Fruit fly (Drosophila melanogaster): Measurements from ENCODE around the gene bou.
A peak's percentile ranks its signal among the peaks of the same experiment; 100 is the strongest.

Gene bou

DNA sequence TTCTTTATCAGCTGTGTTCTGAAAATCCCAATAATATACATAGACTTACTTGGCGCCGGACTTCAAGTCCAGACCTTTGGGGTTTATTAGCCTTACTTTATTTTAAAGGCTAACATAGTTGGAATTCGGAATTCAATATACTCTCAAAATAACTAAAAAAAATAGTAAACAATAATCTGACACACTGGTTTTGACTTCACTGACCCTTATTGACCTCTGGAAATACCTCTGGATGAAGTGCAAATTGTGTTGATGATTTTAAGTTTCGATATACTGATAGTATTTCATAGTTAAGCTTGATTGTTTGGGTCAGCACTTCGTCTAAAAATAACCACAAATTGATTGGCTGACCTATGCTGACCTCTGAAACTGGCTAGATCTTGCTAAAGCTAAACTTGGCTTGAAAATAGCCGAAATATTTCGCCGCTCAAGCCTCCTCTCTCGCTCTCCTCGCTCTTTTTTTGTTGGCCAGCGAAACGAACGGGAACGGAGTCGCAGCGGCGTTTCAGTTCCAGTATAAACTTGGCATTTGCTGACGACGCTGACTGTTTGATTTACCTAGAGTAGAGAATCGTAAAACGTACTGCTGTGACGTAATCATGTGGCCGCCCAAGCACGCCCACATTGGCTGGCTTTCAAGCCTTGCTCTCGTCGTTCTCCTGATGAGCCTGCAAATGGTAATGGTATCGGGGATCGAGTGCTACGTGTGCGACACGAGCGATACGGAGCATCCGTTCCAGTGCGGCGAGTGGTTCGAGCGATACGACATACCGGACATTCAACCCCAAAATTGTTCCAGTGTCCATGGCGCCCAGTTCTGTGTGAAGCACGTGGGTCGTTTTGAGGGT is at the start of gene bou (continued):
- TF ChIP-seq CG1602 (GFP tag; optimal IDR thresholded peaks at IDR 0.05) (no peak), Bdp1 (GFP tag; optimal IDR thresholded peaks at IDR 0.05) (no peak), CG7928 (GFP tag; optimal IDR thresholded peaks at IDR 0.05) (no peak), CG34224 (GFP tag; IDR thresholded peaks at IDR 0.05; ENCODE audit: partially characterized antibody) (no peak), dan (GFP tag; IDR thresholded peaks at IDR 0.05) (no peak), CkIIα-i1 (GFP tag; IDR thresholded peaks at IDR 0.05) (no peak), Pdp1 (GFP tag; optimal IDR thresholded peaks at IDR 0.05) (peak in 1 of 2 experiments; percentile 72), ara (GFP tag; IDR thresholded peaks at IDR 0.05) (0 out of 2 replicates have a peak, but pooled peaks have one; percentile 27), CG31441 (GFP tag; IDR thresholded peaks at IDR 0.05) (no peak), bab2 (GFP tag; optimal IDR thresholded peaks at IDR 0.05) (no peak), prd (optimal IDR thresholded peaks at IDR 0.05) (no peak), prd (GFP tag; IDR thresholded peaks at IDR 0.05) (no peak), CG15479 (GFP tag; optimal IDR thresholded peaks at IDR 0.05) (no peak), CG4360 (GFP tag; IDR thresholded peaks at IDR 0.05) (no peak), HmgD (GFP tag; optimal IDR thresholded peaks at IDR 0.05) (peak; percentile 17), zen2 (GFP tag; IDR thresholded peaks at IDR 0.05; ENCODE audit: partially characterized antibody) (no peak), Doc2 (GFP tag; IDR thresholded peaks at IDR 0.05) (no peak), Drgx (GFP tag; IDR thresholded peaks at IDR 0.05) (no peak), nerfin-2 (GFP tag; IDR thresholded peaks at IDR 0.05; ENCODE audit: partially characterized antibody) (no peak), ci (GFP tag; IDR thresholded peaks at IDR 0.05) (no peak), Sin3A (optimal IDR thresholded peaks at IDR 0.05) (no peak), pfk (GFP tag; optimal IDR thresholded peaks at IDR 0.05) (peak; percentile 98), dmrt99B (tag; optimal IDR thresholded peaks at IDR 0.05) (no peak), CG2199 (GFP tag; IDR thresholded peaks at IDR 0.05) (0 out of 3 replicates have a peak, but pooled peaks have one; percentile 71), CG32772 (GFP tag; IDR thresholded peaks at IDR 0.05) (no peak), row (GFP tag; IDR thresholded peaks at IDR 0.05) (0 out of 3 replicates have a peak, but pooled peaks have one; percentile 34), Hr78 (GFP tag; optimal IDR thresholded peaks at IDR 0.05) (peak in 1 of 2 experiments; percentile 97), bbx (GFP tag; IDR thresholded peaks at IDR 0.05; ENCODE audit: partially characterized antibody) (no peak)

DNA sequence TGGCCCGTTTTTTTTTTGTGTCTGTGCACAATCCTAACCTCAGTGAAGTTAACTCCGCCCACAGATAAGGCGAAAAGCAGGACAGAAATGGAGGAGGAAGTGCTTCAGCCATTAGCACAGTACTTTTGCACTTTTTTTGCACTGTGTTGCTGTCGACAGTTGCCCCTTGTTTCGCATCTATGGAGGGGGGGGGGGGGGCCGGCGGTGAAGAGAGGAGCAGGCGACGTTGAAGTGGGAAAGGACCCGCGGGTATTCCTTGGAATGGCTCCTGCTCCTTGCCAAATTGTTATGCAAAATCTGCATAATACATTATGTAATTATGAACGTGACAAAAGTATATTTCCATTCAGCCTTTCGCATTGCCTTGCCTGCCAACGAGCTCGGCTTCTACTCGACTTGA is 49.4 kb upstream of the bou start:
- TF ChIP-seq Hr3 (GFP tag; optimal IDR thresholded peaks at IDR 0.05) (no peak), CG32767 (GFP tag; IDR thresholded peaks at IDR 0.05) (no peak), hkb (optimal IDR thresholded peaks at IDR 0.05) (no peak), hkb (GFP tag; IDR thresholded peaks at IDR 0.05) (no peak), mld (GFP tag; IDR thresholded peaks at IDR 0.05; ENCODE audit: partially characterized antibody) (no peak), Hr39 (optimal IDR thresholded peaks at IDR 0.05) (peak; percentile 82), nau (GFP tag; optimal IDR thresholded peaks at IDR 0.05) (no peak)

DNA sequence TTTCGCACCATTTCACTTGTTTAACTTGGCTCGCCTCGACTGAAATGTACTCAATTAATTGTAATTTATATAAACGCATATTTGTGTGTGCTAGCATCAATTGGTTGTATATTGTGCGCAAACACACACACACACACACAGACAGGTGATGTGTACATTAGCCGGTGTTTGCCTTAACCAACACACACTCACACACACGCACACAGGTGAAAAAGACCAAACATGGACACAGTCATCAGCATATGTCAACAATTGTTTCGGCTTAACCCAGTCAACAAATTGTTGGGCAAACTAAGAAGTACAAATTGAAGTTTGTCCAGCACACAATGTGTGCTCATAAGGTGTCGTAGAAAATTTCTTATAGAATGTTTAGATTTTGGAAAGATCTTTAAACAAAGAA is 48.9 kb upstream of the bou start:
- TF ChIP-seq CG8765 (GFP tag; IDR thresholded peaks at IDR 0.05) (no peak), CG1529 (GFP tag; optimal IDR thresholded peaks at IDR 0.05) (peak; percentile 21), eve (GFP tag; optimal IDR thresholded peaks at IDR 0.05) (no peak), cg (GFP tag; optimal IDR thresholded peaks at IDR 0.05) (peak; percentile 48), CG33557 (GFP tag; optimal IDR thresholded peaks at IDR 0.05) (peak; percentile 53), Rx (GFP tag; IDR thresholded peaks at IDR 0.05) (no peak), Blimp-1 (GFP tag; optimal IDR thresholded peaks at IDR 0.05) (peak; percentile 33), ATbp (GFP tag; optimal IDR thresholded peaks at IDR 0.05) (peak; percentile 13), CG18619 (GFP tag; optimal IDR thresholded peaks at IDR 0.05) (no peak), gsb-n (tag; optimal IDR thresholded peaks at IDR 0.05) (peak; percentile 18), grau (tag; optimal IDR thresholded peaks at IDR 0.05) (peak; percentile 1), CG11398 (GFP tag; optimal IDR thresholded peaks at IDR 0.05) (no peak), CG15601 (tag; optimal IDR thresholded peaks at IDR 0.05) (peak; percentile 13), wek (GFP tag; optimal IDR thresholded peaks at IDR 0.05) (peak; percentile 45), fd102C (GFP tag; optimal IDR thresholded peaks at IDR 0.05) (peak; percentile 15)
